Fruit fly (Drosophila melanogaster) whole organism, embryonic: ENCODE data around the gene RhoGAPp190.
A peak's percentile ranks its signal among the peaks of the same experiment; 100 is the strongest.

ENCODE experiments used
- CG10209 ChIP-seq: fragments of 200-800 bp; sonication (Bioruptor generic); optimal IDR thresholded peaks from 3 replicates; lab custom pipeline; 2017; ENCODE audit warnings: missing biosample characterization, mild to moderate bottlenecking, missing genetic modification characterization, missing genetic modification reagents
- CG11456 ChIP-seq: fragments of 200-800 bp; sonication (Bioruptor generic); IDR thresholded peaks from 3 replicates; pipeline ENCODE4 v1.3.6; 2022; ENCODE audit warnings: missing biosample characterization, missing genetic modification characterization
- CG11696 ChIP-seq: fragments of 200-800 bp; sonication (Bioruptor generic); IDR thresholded peaks from 2 replicates; pipeline ENCODE4 v1.3.6; 2022; ENCODE audit warnings: missing biosample characterization, missing genetic modification characterization
- CG15514 ChIP-seq: fragments of 200-800 bp; sonication (Bioruptor generic); optimal IDR thresholded peaks from 3 replicates; lab custom pipeline; 2017; ENCODE audit warnings: missing biosample characterization, missing genetic modification characterization, mild to moderate bottlenecking, moderate library complexity, missing genetic modification reagents
- CG17359 ChIP-seq: fragments of 200-800 bp; sonication (Bioruptor generic); optimal IDR thresholded peaks from 3 replicates; lab custom pipeline; 2018; ENCODE audit warnings: missing biosample characterization, mild to moderate bottlenecking, missing genetic modification characterization, moderate library complexity
- CG17361 ChIP-seq: fragments of 200-800 bp; sonication (Bioruptor generic); IDR thresholded peaks from 3 replicates; pipeline ENCODE4 v1.3.6; 2022; ENCODE audit warnings: missing biosample characterization, missing genetic modification characterization
- CG17829 ChIP-seq: fragments of 200-800 bp; optimal IDR thresholded peaks from 2 replicates; lab custom pipeline; 2019; ENCODE audit warnings: missing biosample characterization, mild to moderate bottlenecking, missing genetic modification characterization, moderate library complexity
- CG1832 ChIP-seq: fragments of 200-800 bp; sonication (Bioruptor generic); optimal IDR thresholded peaks from 2 replicates; lab custom pipeline; 2017; ENCODE audit warnings: missing biosample characterization, mild to moderate bottlenecking, missing genetic modification characterization, inconsistent platforms
- CG2202 ChIP-seq: fragments of 200-800 bp; sonication (Bioruptor generic); optimal IDR thresholded peaks from 2 replicates; lab custom pipeline; 2018; ENCODE audit warnings: missing biosample characterization, mild to moderate bottlenecking, missing genetic modification characterization
- CG2678 ChIP-seq: fragments of 200-800 bp; sonication (Bioruptor generic); optimal IDR thresholded peaks from 3 replicates; lab custom pipeline; 2019; ENCODE audit warnings: missing biosample characterization, mild to moderate bottlenecking, missing genetic modification characterization, moderate library complexity
- CG2712 ChIP-seq: fragments of 200-800 bp; optimal IDR thresholded peaks from 3 replicates; lab custom pipeline; 2019; ENCODE audit warnings: missing biosample characterization, mild to moderate bottlenecking, missing genetic modification characterization, moderate library complexity
- CG30403 ChIP-seq: fragments of 200-800 bp; sonication (Bioruptor generic); optimal IDR thresholded peaks from 3 replicates; lab custom pipeline; 2016; ENCODE audit warnings: missing biosample characterization, missing genetic modification characterization
- CG3281 ChIP-seq: fragments of 200-800 bp; sonication (Bioruptor generic); optimal IDR thresholded peaks from 3 replicates; lab custom pipeline; 2017; ENCODE audit warnings: missing biosample characterization, mild to moderate bottlenecking, missing genetic modification characterization
- CG33557 ChIP-seq: fragments of 200-800 bp; sonication (Bioruptor generic); optimal IDR thresholded peaks from 2 replicates; lab custom pipeline; 2019; ENCODE audit warnings: missing biosample characterization, mild to moderate bottlenecking, missing genetic modification characterization, moderate library complexity
- CG3726 ChIP-seq: fragments of 200-800 bp; sonication (Bioruptor generic); IDR thresholded peaks from 3 replicates; pipeline ENCODE4, ENCODE4 v1.3.6; 2022; ENCODE audit warnings: missing biosample characterization, missing genetic modification characterization
- CG3838 ChIP-seq: fragments of 200-800 bp; sonication (Bioruptor generic); optimal IDR thresholded peaks from 3 replicates; lab custom pipeline; 2016; ENCODE audit warnings: missing biosample characterization, missing genetic modification characterization
- CG4707 ChIP-seq: fragments of 200-800 bp; sonication (Bioruptor generic); optimal IDR thresholded peaks from 2 replicates; lab custom pipeline; 2018; ENCODE audit warnings: missing biosample characterization, mild to moderate bottlenecking, missing genetic modification characterization, moderate library complexity
- CG6254 ChIP-seq: fragments of 200-800 bp; sonication (Bioruptor generic); optimal IDR thresholded peaks from 3 replicates; lab custom pipeline; 2017; ENCODE audit warnings: mild to moderate bottlenecking, missing biosample characterization, missing genetic modification reagents, missing genetic modification characterization
- CG6272 ChIP-seq: fragments of 200-800 bp; sonication (Bioruptor generic); IDR thresholded peaks from 2 replicates; pipeline ENCODE4 v1.3.6; 2022; ENCODE audit warnings: missing biosample characterization, missing genetic modification characterization
- CG6765 ChIP-seq: fragments of 200-800 bp; sonication (Bioruptor generic); optimal IDR thresholded peaks from 3 replicates; lab custom pipeline; 2017; ENCODE audit warnings: missing biosample characterization, mild to moderate bottlenecking, missing genetic modification characterization
- CG6813 ChIP-seq: fragments of 200-800 bp; sonication (Bioruptor generic); optimal IDR thresholded peaks from 2 replicates; lab custom pipeline; 2017; ENCODE audit warnings: missing biosample characterization, missing genetic modification characterization, mild to moderate bottlenecking, moderate library complexity, missing genetic modification reagents
- CG6854 ChIP-seq: fragments of 200-800 bp; sonication (Bioruptor generic); optimal IDR thresholded peaks from 3 replicates; lab custom pipeline; 2017; ENCODE audit warnings: missing biosample characterization, mild to moderate bottlenecking, missing genetic modification characterization
- CG7271 ChIP-seq: fragments of 200-800 bp; sonication (Bioruptor generic); optimal IDR thresholded peaks from 2 replicates; lab custom pipeline; 2018; ENCODE audit warnings: missing biosample characterization, mild to moderate bottlenecking, missing genetic modification characterization, moderate library complexity
- CG7556 ChIP-seq: fragments of 200-800 bp; sonication (Bioruptor generic); optimal IDR thresholded peaks from 2 replicates; lab custom pipeline; 2017; ENCODE audit warnings: missing biosample characterization, mild to moderate bottlenecking, missing genetic modification characterization
- CG9437 ChIP-seq: fragments of 200-800 bp; sonication (Bioruptor generic); optimal IDR thresholded peaks from 2 replicates; lab custom pipeline; 2018; ENCODE audit warnings: missing biosample characterization, mild to moderate bottlenecking, missing genetic modification characterization
- CG9727 ChIP-seq: fragments of 200-800 bp; sonication (Bioruptor generic); optimal IDR thresholded peaks from 3 replicates; lab custom pipeline; 2017; ENCODE audit warnings: missing biosample characterization, mild to moderate bottlenecking, missing genetic modification characterization
- CoRest ChIP-seq: fragments of 200-800 bp; sonication (Bioruptor generic); optimal IDR thresholded peaks from 3 replicates; lab custom pipeline; 2018; ENCODE audit warnings: missing biosample characterization, mild to moderate bottlenecking, missing genetic modification characterization, moderate library complexity
- D ChIP-seq, 2 experiments: fragments of 200-800 bp in 1 of 2; fragments of >200 bp in 1 of 2; sonication (Bioruptor generic) in 1 of 2; optimal IDR thresholded peaks; 2 replicates in 1 of 2; 3 replicates in 1 of 2; lab custom pipeline; 2017; ENCODE audit warnings: mild to moderate bottlenecking in 1 of 2, missing biosample characterization in 1 of 2, missing genetic modification characterization in 1 of 2, missing genetic modification reagents in 1 of 2
- Drgx ChIP-seq: fragments of 200-800 bp; sonication (Bioruptor generic); IDR thresholded peaks from 2 replicates; pipeline ENCODE4 v1.3.6; 2022; ENCODE audit warnings: missing biosample characterization, missing genetic modification characterization
- Fer3 ChIP-seq: fragments of 200-800 bp; sonication (Bioruptor generic); optimal IDR thresholded peaks from 2 replicates; lab custom pipeline; 2018; ENCODE audit warnings: missing biosample characterization, mild to moderate bottlenecking, missing genetic modification characterization, moderate library complexity
- Hmx ChIP-seq: fragments of 200-800 bp; sonication (Bioruptor generic); optimal IDR thresholded peaks from 2 replicates; lab custom pipeline; 2016; ENCODE audit warnings: missing biosample characterization, missing genetic modification characterization
- Meics ChIP-seq: fragments of 200-800 bp; sonication (Bioruptor generic); optimal IDR thresholded peaks from 2 replicates; lab custom pipeline; 2017; ENCODE audit warnings: missing biosample characterization, mild to moderate bottlenecking, missing genetic modification characterization
- PHDP ChIP-seq: fragments of 200-800 bp; sonication (Bioruptor generic); optimal IDR thresholded peaks from 3 replicates; lab custom pipeline; 2018; ENCODE audit warnings: missing biosample characterization, mild to moderate bottlenecking, missing genetic modification characterization, moderate library complexity
- Six4 ChIP-seq: fragments of 200-800 bp; sonication (Bioruptor generic); optimal IDR thresholded peaks from 2 replicates; lab custom pipeline; 2016; ENCODE audit warnings: missing biosample characterization, missing genetic modification characterization
- Sox102F ChIP-seq: fragments of 200-800 bp; sonication (Bioruptor generic); optimal IDR thresholded peaks from 2 replicates; lab custom pipeline; 2018; ENCODE audit warnings: missing biosample characterization, mild to moderate bottlenecking, missing genetic modification characterization, moderate library complexity
- Xbp1 ChIP-seq: fragments of 200-800 bp; sonication (Bioruptor generic); optimal IDR thresholded peaks from 3 replicates; lab custom pipeline; 2016; ENCODE audit warnings: missing biosample characterization, mild to moderate bottlenecking, missing genetic modification characterization
- Xrp1 ChIP-seq: fragments of 200-800 bp; sonication (Bioruptor generic); IDR thresholded peaks from 2 replicates; pipeline ENCODE4 v1.3.6; 2022; ENCODE audit warnings: missing biosample characterization, missing genetic modification characterization
- aop ChIP-seq: fragments of 200-800 bp; sonication (Bioruptor generic); IDR thresholded peaks from 2 replicates; pipeline ENCODE4 v1.3.6; 2022; ENCODE audit warnings: missing biosample characterization, missing genetic modification characterization
- ap ChIP-seq: fragments of 200-800 bp; sonication (Bioruptor generic); IDR thresholded peaks from 2 replicates; pipeline ENCODE4 v1.3.6; 2022; ENCODE audit warnings: missing biosample characterization, missing genetic modification characterization
- crol ChIP-seq: fragments of 200-800 bp; sonication (Bioruptor generic); IDR thresholded peaks from 2 replicates; pipeline ENCODE4 v1.3.6; 2022; ENCODE audit warnings: missing biosample characterization, missing genetic modification characterization
- dm ChIP-seq: fragments of 200-800 bp; sonication (Bioruptor generic); optimal IDR thresholded peaks from 3 replicates; lab custom pipeline; 2016; ENCODE audit warnings: missing biosample characterization, missing genetic modification characterization
- dpn ChIP-seq, 2 experiments: fragments of 200-800 bp; sonication (Bioruptor generic); optimal IDR thresholded peaks; 3 replicates each; lab custom pipeline; 2016; ENCODE audit warnings: missing biosample characterization in 2 of 2, missing genetic modification characterization in 2 of 2
- fd96Cb ChIP-seq: fragments of 200-800 bp; sonication (Bioruptor generic); optimal IDR thresholded peaks from 2 replicates; lab custom pipeline; 2018; ENCODE audit warnings: missing biosample characterization, mild to moderate bottlenecking, missing genetic modification characterization, moderate library complexity
- her ChIP-seq: fragments of 200-800 bp; sonication (Bioruptor generic); optimal IDR thresholded peaks from 2 replicates; lab custom pipeline; 2016; ENCODE audit warnings: missing biosample characterization, missing genetic modification characterization
- nerfin-1 ChIP-seq: fragments of 200-800 bp; sonication (Bioruptor generic); optimal IDR thresholded peaks from 3 replicates; lab custom pipeline; 2019; ENCODE audit warnings: missing biosample characterization, mild to moderate bottlenecking, missing genetic modification characterization, moderate library complexity
- pho ChIP-seq: fragments of 200-800 bp; sonication (Bioruptor generic); optimal IDR thresholded peaks from 2 replicates; lab custom pipeline; 2016; ENCODE audit warnings: missing biosample characterization, missing genetic modification characterization
- row ChIP-seq: fragments of 200-800 bp; sonication (Bioruptor generic); IDR thresholded peaks from 3 replicates; pipeline ENCODE4 v1.3.6; 2022; ENCODE audit warnings: missing biosample characterization, missing genetic modification characterization
- sens ChIP-seq: fragments of 200-800 bp; sonication (Bioruptor generic); peaks from one replicate; lab custom pipeline; 2016; ENCODE audit warnings: missing biosample characterization, missing genetic modification characterization
- unpg ChIP-seq: fragments of 200-800 bp; sonication (Bioruptor generic); optimal IDR thresholded peaks from 3 replicates; lab custom pipeline; 2018; ENCODE audit warnings: missing biosample characterization, mild to moderate bottlenecking, missing genetic modification characterization, moderate library complexity

RhoGAPp190 gene

DNA sequence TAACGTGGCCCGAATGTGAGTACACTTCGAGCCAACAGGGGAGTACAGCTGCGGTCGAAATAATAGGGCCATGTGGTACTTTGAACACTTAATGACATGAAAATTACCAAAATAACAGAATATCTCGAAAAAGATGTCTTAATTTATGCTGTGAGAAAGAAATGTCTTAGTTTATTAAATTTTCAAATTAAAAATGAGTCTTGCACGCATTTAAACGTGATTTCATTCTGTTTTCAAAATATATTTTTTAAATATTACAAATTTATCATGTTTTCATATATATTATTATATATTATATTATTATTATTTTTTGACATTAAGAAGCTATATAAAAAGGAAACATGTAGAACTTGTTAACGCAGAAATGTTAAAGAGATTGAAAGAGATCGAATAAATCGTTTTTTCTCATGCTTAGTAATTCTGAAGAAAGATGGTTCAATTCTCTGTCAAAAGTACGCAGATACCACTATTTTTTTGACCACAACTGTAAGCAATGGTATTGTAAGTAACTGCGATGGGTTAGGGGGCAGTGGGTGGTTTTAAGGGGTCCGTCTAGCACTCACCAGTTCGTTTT lies 42.6 kb upstream of the RhoGAPp190 start (continued):
- TF ChIP-seq CG1832 (GFP tag; lab: Kevin White, UChicago) (no peak), CoRest (tag; lab: Kevin White, UChicago) (peak; percentile 36), CG6254 (GFP tag; lab: Kevin White, UChicago) (no peak), Drgx (GFP tag; lab: Robert Waterston, UW) (peak; percentile 48), CG6813 (peak; percentile 9), dpn (GFP tag; optimal IDR thresholded peaks at IDR 0.05; lab: Kevin White, UChicago) (peak in 1 of 2 experiments; percentile 0), CG17829 (tag; lab: Kevin White, UChicago) (peak; percentile 23), CG7556 (GFP tag; lab: Kevin White, UChicago) (peak; percentile 56), pho (GFP tag; lab: Kevin White, UChicago) (no peak), CG2202 (tag; lab: Kevin White, UChicago) (no peak), crol (GFP tag; lab: Robert Waterston, UW) (no peak), CG3726 (no peak), Xrp1 (no peak; the same call in 1 of the 2 replicates), CG30403 (GFP tag; lab: Kevin White, UChicago) (peak; percentile 3), CG3281 (GFP tag; lab: Kevin White, UChicago) (peak; percentile 44), nerfin-1 (tag; lab: Kevin White, UChicago) (peak; percentile 19), CG10209 (GFP tag; lab: Kevin White, UChicago) (peak; percentile 39), CG2678 (tag; lab: Kevin White, UChicago) (peak; percentile 67), PHDP (tag; lab: Kevin White, UChicago) (peak; percentile 21), Sox102F (peak; percentile 15), CG2712 (tag; lab: Kevin White, UChicago) (peak; percentile 42), Hmx (GFP tag; lab: Kevin White, UChicago) (no peak), CG7271 (no peak), Fer3 (tag; lab: Kevin White, UChicago) (no peak), row (GFP tag; lab: Robert Waterston, UW) (0 out of 3 replicates have a peak, but pooled peaks have one; percentile 22), ap (GFP tag; lab: Robert Waterston, UW) (0 out of 2 replicates have a peak, but pooled peaks have one; percentile 18), aop (GFP tag; lab: Robert Waterston, UW) (no peak), dm (GFP tag; lab: Kevin White, UChicago) (no peak), CG33557 (GFP tag; lab: Kevin White, UChicago) (no peak), CG6272 (no peak), D (optimal IDR thresholded peaks at IDR 0.05; lab: Kevin White, UChicago) (no peak), D (GFP tag; optimal IDR thresholded peaks at IDR 0.05; lab: Kevin White, UChicago) (no peak), CG6854 (GFP tag; lab: Kevin White, UChicago) (peak; percentile 31), sens (GFP tag; lab: Kevin White, UChicago) (no peak), CG11696 (peak; percentile 53), CG11456 (GFP tag; lab: Robert Waterston, UW) (0 out of 3 replicates have a peak, but pooled peaks have one; percentile 14), CG9437 (GFP tag; lab: Kevin White, UChicago) (peak; percentile 41), Xbp1 (GFP tag; lab: Kevin White, UChicago) (peak; percentile 21), CG17359 (tag; lab: Kevin White, UChicago) (peak; percentile 47), CG3838 (no peak), unpg (GFP tag; lab: Kevin White, UChicago) (peak; percentile 1), Six4 (GFP tag; lab: Kevin White, UChicago) (peak; percentile 10), CG4707 (GFP tag; lab: Kevin White, UChicago) (no peak), fd96Cb (peak; percentile 46), CG6765 (GFP tag; lab: Kevin White, UChicago) (no peak), CG15514 (GFP tag; lab: Kevin White, UChicago) (no peak), her (GFP tag; lab: Kevin White, UChicago) (no peak), Meics (peak; percentile 58), CG9727 (GFP tag; lab: Kevin White, UChicago) (peak; percentile 19), CG17361 (GFP tag; lab: Robert Waterston, UW) (peak; percentile 71)
